Worm (Caenorhabditis elegans) whole organism, L4/young adult: ENCODE measurements around the gene nhr-274.

Source experiments
- dao-5 ChIP-seq: sonication (generic microtip); optimal IDR thresholded peaks from 2 replicates; lab custom pipeline; 2016; ENCODE audit warnings: missing genotype, missing genetic modification characterization, moderate library complexity, missing compliant biosample characterization
- him-1 ChIP-seq: sonication (generic microtip); optimal IDR thresholded peaks from 2 replicates; lab custom pipeline; 2016; ENCODE audit warnings: missing genotype, missing genetic modification reagents, missing genetic modification characterization, missing compliant biosample characterization

- TF ChIP-seq dao-5 (tag; lab: Kevin White, UChicago) (no peak), him-1 (no peak)
Observed at ce11 chrIV:1595802-1596201, 49.3 kb downstream of the nhr-274 start, which contains the start of gene npp-8.
